Fruit fly (Drosophila melanogaster) whole organism, embryonic: ENCODE results near the gene Mco4.

Experiments
- Adf1 ChIP-seq: fragments of 200-800 bp; sonication (Bioruptor generic); IDR thresholded peaks from 2 replicates; pipeline ENCODE4 v1.3.6; 2022; ENCODE audit warnings: missing biosample characterization, missing genetic modification characterization
- Atf-2 ChIP-seq: fragments of 200-800 bp; sonication (Bioruptor generic); optimal IDR thresholded peaks from 2 replicates; lab custom pipeline; 2016; ENCODE audit warnings: missing biosample characterization, missing genetic modification characterization
- B-H1 ChIP-seq: fragments of 200-800 bp; sonication (Bioruptor generic); IDR thresholded peaks from 3 replicates; pipeline ENCODE4 v1.3.6; 2022; ENCODE audit warnings: missing biosample characterization, missing genetic modification characterization
- Blimp-1 ChIP-seq: fragments of 200-800 bp; sonication (Bioruptor generic); optimal IDR thresholded peaks from 3 replicates; lab custom pipeline; 2018; ENCODE audit warnings: missing biosample characterization, missing genetic modification characterization, mild to moderate bottlenecking, moderate library complexity, missing genetic modification reagents
- CG10274 ChIP-seq: fragments of 200-800 bp; sonication (Bioruptor generic); optimal IDR thresholded peaks from 3 replicates; lab custom pipeline; 2017; ENCODE audit warnings: missing biosample characterization, mild to moderate bottlenecking, missing genetic modification characterization
- CG10431 ChIP-seq: fragments of 200-800 bp; sonication (Bioruptor generic); optimal IDR thresholded peaks from 3 replicates; lab custom pipeline; 2018; ENCODE audit warnings: missing biosample characterization, mild to moderate bottlenecking, missing genetic modification characterization
- CG10654 ChIP-seq: fragments of 200-800 bp; sonication (Bioruptor generic); optimal IDR thresholded peaks from 2 replicates; lab custom pipeline; 2016; ENCODE audit warnings: missing biosample characterization, missing genetic modification characterization
- CG10979 ChIP-seq: fragments of 200-800 bp; sonication (Bioruptor generic); optimal IDR thresholded peaks from 2 replicates; lab custom pipeline; 2018; ENCODE audit warnings: missing biosample characterization, mild to moderate bottlenecking, missing genetic modification characterization, moderate library complexity
- CG12236 ChIP-seq: fragments of 200-800 bp; sonication (Bioruptor generic); optimal IDR thresholded peaks from 2 replicates; lab custom pipeline; 2016; ENCODE audit warnings: missing biosample characterization, missing genetic modification characterization
- CG12769 ChIP-seq: fragments of 200-800 bp; sonication (Bioruptor generic); optimal IDR thresholded peaks from 2 replicates; lab custom pipeline; 2019; ENCODE audit warnings: missing biosample characterization, mild to moderate bottlenecking, missing genetic modification characterization, moderate library complexity
- CG14050 ChIP-seq: fragments of 200-800 bp; sonication (Bioruptor generic); IDR thresholded peaks from 3 replicates; pipeline ENCODE4 v1.3.6; 2022; ENCODE audit warnings: missing biosample characterization, missing genetic modification characterization
- CG15269 ChIP-seq: fragments of 200-800 bp; sonication (Bioruptor generic); optimal IDR thresholded peaks from 2 replicates; lab custom pipeline; 2018; ENCODE audit warnings: missing biosample characterization, mild to moderate bottlenecking, missing genetic modification characterization, moderate library complexity
- CG17361 ChIP-seq: fragments of 200-800 bp; sonication (Bioruptor generic); IDR thresholded peaks from 3 replicates; pipeline ENCODE4 v1.3.6; 2022; ENCODE audit warnings: missing biosample characterization, missing genetic modification characterization
- CG17568 ChIP-seq: fragments of 200-800 bp; sonication (Bioruptor generic); optimal IDR thresholded peaks from 2 replicates; lab custom pipeline; 2018; ENCODE audit warnings: missing biosample characterization, mild to moderate bottlenecking, missing genetic modification characterization, moderate library complexity
- CG18599 ChIP-seq: fragments of 200-800 bp; sonication (Bioruptor generic); optimal IDR thresholded peaks from 3 replicates; lab custom pipeline; 2017; ENCODE audit warnings: missing biosample characterization, missing genetic modification characterization, mild to moderate bottlenecking, moderate library complexity, missing genetic modification reagents
- CG2202 ChIP-seq: fragments of 200-800 bp; sonication (Bioruptor generic); optimal IDR thresholded peaks from 2 replicates; lab custom pipeline; 2018; ENCODE audit warnings: missing biosample characterization, mild to moderate bottlenecking, missing genetic modification characterization
- CG3065 ChIP-seq: fragments of 200-800 bp; sonication (Bioruptor generic); optimal IDR thresholded peaks from 2 replicates; lab custom pipeline; 2016; ENCODE audit warnings: missing biosample characterization, missing genetic modification characterization
- CG31441 ChIP-seq: fragments of 200-800 bp; sonication (Bioruptor generic); IDR thresholded peaks from 2 replicates; pipeline ENCODE4 v1.3.6; 2022; ENCODE audit warnings: missing biosample characterization, missing genetic modification characterization
- CG3163 ChIP-seq: fragments of 200-800 bp; sonication (Bioruptor generic); optimal IDR thresholded peaks from 3 replicates; lab custom pipeline; 2016; ENCODE audit warnings: missing biosample characterization, missing genetic modification characterization
- CG32767 ChIP-seq: fragments of 200-800 bp; sonication (Bioruptor generic); IDR thresholded peaks from 2 replicates; pipeline ENCODE4 v1.3.6; 2022; ENCODE audit warnings: missing biosample characterization, missing genetic modification characterization
- CG4360 ChIP-seq: fragments of 200-800 bp; sonication (Bioruptor generic); IDR thresholded peaks from 2 replicates; pipeline ENCODE4 v1.3.6; 2022; ENCODE audit warnings: missing biosample characterization, missing genetic modification characterization
- CG5180 ChIP-seq: fragments of 200-800 bp; sonication (Bioruptor generic); optimal IDR thresholded peaks from 3 replicates; lab custom pipeline; 2017; ENCODE audit warnings: missing biosample characterization, missing genetic modification characterization, mild to moderate bottlenecking, moderate library complexity, missing genetic modification reagents
- CG6689 ChIP-seq: fragments of 200-800 bp; sonication (Bioruptor generic); IDR thresholded peaks from 2 replicates; pipeline ENCODE4 v1.3.6; 2022; ENCODE audit warnings: missing biosample characterization, missing genetic modification characterization
- CG7556 ChIP-seq: fragments of 200-800 bp; sonication (Bioruptor generic); optimal IDR thresholded peaks from 2 replicates; lab custom pipeline; 2017; ENCODE audit warnings: missing biosample characterization, mild to moderate bottlenecking, missing genetic modification characterization
- CG8924 ChIP-seq: fragments of 200-800 bp; optimal IDR thresholded peaks from 3 replicates; lab custom pipeline; 2019; ENCODE audit warnings: missing biosample characterization, mild to moderate bottlenecking, missing genetic modification characterization, moderate library complexity
- CG9932 ChIP-seq: fragments of 200-800 bp; sonication (Bioruptor generic); IDR thresholded peaks from 2 replicates; pipeline ENCODE4 v1.3.6; 2022; ENCODE audit warnings: missing biosample characterization, missing genetic modification characterization
- Camta ChIP-seq: fragments of 200-800 bp; sonication (Bioruptor generic); optimal IDR thresholded peaks from 2 replicates; lab custom pipeline; 2016; ENCODE audit warnings: missing biosample characterization, missing genetic modification characterization
- Fer1 ChIP-seq: fragments of 200-800 bp; sonication (Bioruptor generic); optimal IDR thresholded peaks from 2 replicates; lab custom pipeline; 2017; ENCODE audit warnings: missing biosample characterization, mild to moderate bottlenecking, missing genetic modification characterization
- NC2α ChIP-seq: fragments of 200-800 bp; sonication (Bioruptor generic); optimal IDR thresholded peaks from 2 replicates; lab custom pipeline; 2016; ENCODE audit warnings: missing biosample characterization, missing genetic modification characterization
- NFAT ChIP-seq: fragments of 200-800 bp; sonication (Bioruptor generic); IDR thresholded peaks from 2 replicates; pipeline ENCODE4 v1.3.6; 2022; ENCODE audit warnings: missing biosample characterization, missing genetic modification characterization
- NK7.1 ChIP-seq: fragments of 200-800 bp; sonication (Bioruptor generic); optimal IDR thresholded peaks from 3 replicates; lab custom pipeline; 2016; ENCODE audit warnings: missing biosample characterization, missing genetic modification characterization
- Optix ChIP-seq: fragments of 200-800 bp; sonication (Bioruptor generic); IDR thresholded peaks from 3 replicates; pipeline ENCODE4 v1.3.6; 2022; ENCODE audit warnings: missing biosample characterization, missing genetic modification characterization
- Xbp1 ChIP-seq: fragments of 200-800 bp; sonication (Bioruptor generic); optimal IDR thresholded peaks from 3 replicates; lab custom pipeline; 2016; ENCODE audit warnings: missing biosample characterization, mild to moderate bottlenecking, missing genetic modification characterization
- amos ChIP-seq: fragments of 200-800 bp; sonication (Bioruptor generic); IDR thresholded peaks from 2 replicates; pipeline ENCODE4 v1.3.6; 2022; ENCODE audit warnings: missing biosample characterization, missing genetic modification characterization; ENCODE audit not compliant: partially characterized antibody
- ash1 ChIP-seq: fragments of 200-800 bp; sonication (Bioruptor generic); optimal IDR thresholded peaks from 2 replicates; lab custom pipeline; 2018; ENCODE audit warnings: missing biosample characterization, mild to moderate bottlenecking, missing genetic modification characterization
- caup ChIP-seq: fragments of 200-800 bp; sonication (Bioruptor generic); optimal IDR thresholded peaks from 3 replicates; lab custom pipeline; 2017; ENCODE audit warnings: missing biosample characterization, mild to moderate bottlenecking, missing genetic modification characterization, moderate library complexity; ENCODE audit not compliant: severe bottlenecking
- dmrt11E ChIP-seq: fragments of 200-800 bp; sonication (Bioruptor generic); optimal IDR thresholded peaks from 3 replicates; lab custom pipeline; 2018; ENCODE audit warnings: missing biosample characterization, mild to moderate bottlenecking, missing genetic modification characterization, moderate library complexity
- ems ChIP-seq: fragments of 200-800 bp; sonication (Bioruptor generic); optimal IDR thresholded peaks from 3 replicates; lab custom pipeline; 2016; ENCODE audit warnings: missing biosample characterization, missing genetic modification characterization
- en ChIP-seq: fragments of 200-800 bp; sonication (Bioruptor generic); optimal IDR thresholded peaks from 2 replicates; lab custom pipeline; 2016; ENCODE audit warnings: missing biosample characterization, missing genetic modification characterization
- eyg ChIP-seq: fragments of 200-800 bp; sonication (Bioruptor generic); optimal IDR thresholded peaks from 3 replicates; lab custom pipeline; 2016; ENCODE audit warnings: missing biosample characterization, missing genetic modification characterization
- fd3F ChIP-seq: fragments of 200-800 bp; sonication (Bioruptor generic); optimal IDR thresholded peaks from 2 replicates; lab custom pipeline; 2018; ENCODE audit warnings: missing biosample characterization, mild to moderate bottlenecking, missing genetic modification characterization, moderate library complexity
- kay ChIP-seq: fragments of 200-800 bp; sonication (Bioruptor generic); optimal IDR thresholded peaks from 2 replicates; lab custom pipeline; 2016; ENCODE audit warnings: missing biosample characterization, missing genetic modification characterization
- kni ChIP-seq: fragments of 200-800 bp; sonication (Bioruptor generic); optimal IDR thresholded peaks from 3 replicates; lab custom pipeline; 2017; ENCODE audit warnings: mild to moderate bottlenecking, missing biosample characterization, missing genetic modification reagents, missing genetic modification characterization
- nau ChIP-seq: fragments of 200-800 bp; sonication (Bioruptor generic); optimal IDR thresholded peaks from 3 replicates; lab custom pipeline; 2017; ENCODE audit warnings: missing biosample characterization, mild to moderate bottlenecking, missing genetic modification characterization, missing genetic modification reagents
- nerfin-1 ChIP-seq: fragments of 200-800 bp; sonication (Bioruptor generic); optimal IDR thresholded peaks from 3 replicates; lab custom pipeline; 2019; ENCODE audit warnings: missing biosample characterization, mild to moderate bottlenecking, missing genetic modification characterization, moderate library complexity
- scrt ChIP-seq: fragments of 200-800 bp; sonication (Bioruptor generic); optimal IDR thresholded peaks from 2 replicates; lab custom pipeline; 2018; ENCODE audit warnings: missing biosample characterization, mild to moderate bottlenecking, missing genetic modification characterization, moderate library complexity
- sd ChIP-seq: fragments of 200-800 bp; sonication (Bioruptor generic); optimal IDR thresholded peaks from 3 replicates; lab custom pipeline; 2018; ENCODE audit warnings: missing biosample characterization, mild to moderate bottlenecking, missing genetic modification characterization, moderate library complexity
- tap ChIP-seq: fragments of 200-800 bp; optimal IDR thresholded peaks from 3 replicates; lab custom pipeline; 2019; ENCODE audit warnings: missing biosample characterization, mild to moderate bottlenecking, missing genetic modification characterization, moderate library complexity
- usp ChIP-seq: fragments of >200 bp; optimal IDR thresholded peaks from 2 replicates; lab custom pipeline; 2017; ENCODE audit warnings: missing biosample characterization, missing genetic modification characterization

Mco4 gene

dm6 chrX:17886449-17887207, 30.7 kb upstream of the Mco4 start (continued):
- TF ChIP-seq fd3F (GFP tag; lab: Kevin White, UChicago) (no peak), amos (GFP tag; lab: Robert Waterston, UW) (no peak), Optix (GFP tag; lab: Robert Waterston, UW) (no peak), caup (GFP tag; lab: Kevin White, UChicago) (no peak), kni (GFP tag; lab: Kevin White, UChicago) (no peak), nerfin-1 (tag; lab: Kevin White, UChicago) (no peak), CG5180 (GFP tag; lab: Kevin White, UChicago) (no peak), CG8924 (tag; lab: Kevin White, UChicago) (peak; percentile 71), CG12236 (GFP tag; lab: Kevin White, UChicago) (no peak), CG12769 (tag; lab: Kevin White, UChicago) (peak; percentile 35), CG6689 (GFP tag; lab: Robert Waterston, UW) (no peak), NFAT (peak; percentile 33; the same call in 1 of the 2 replicates), tap (tag; lab: Kevin White, UChicago) (no peak), Atf-2 (GFP tag; lab: Kevin White, UChicago) (no peak), CG17361 (GFP tag; lab: Robert Waterston, UW) (no peak), Adf1 (GFP tag; lab: Robert Waterston, UW) (no peak), CG14050 (GFP tag; lab: Robert Waterston, UW) (no peak), CG17568 (GFP tag; lab: Kevin White, UChicago) (no peak), CG10979 (tag; lab: Kevin White, UChicago) (no peak), sd (peak; percentile 11), CG31441 (GFP tag; lab: Robert Waterston, UW) (no peak), nau (GFP tag; lab: Kevin White, UChicago) (no peak), Xbp1 (no peak), ash1 (GFP tag; lab: Kevin White, UChicago) (no peak), CG18599 (GFP tag; lab: Kevin White, UChicago) (no peak), eyg (GFP tag; lab: Kevin White, UChicago) (no peak), CG7556 (GFP tag; lab: Kevin White, UChicago) (no peak), en (GFP tag; lab: Kevin White, UChicago) (no peak), CG2202 (no peak), CG3065 (GFP tag; lab: Kevin White, UChicago) (no peak), NC2α (GFP tag; lab: Kevin White, UChicago) (no peak), Blimp-1 (no peak), CG10431 (no peak), NK7.1 (no peak), CG4360 (GFP tag; lab: Robert Waterston, UW) (peak; percentile 99), CG3163 (peak; percentile 91), usp (GFP tag; lab: Kevin White, UChicago) (no peak), CG32767 (GFP tag; lab: Robert Waterston, UW) (no peak), CG10274 (GFP tag; lab: Kevin White, UChicago) (no peak), ems (GFP tag; lab: Kevin White, UChicago) (no peak), scrt (no peak), CG15269 (no peak), Fer1 (GFP tag; lab: Kevin White, UChicago) (peak; percentile 13), CG10654 (GFP tag; lab: Kevin White, UChicago) (no peak), Camta (GFP tag; lab: Kevin White, UChicago) (no peak), CG9932 (GFP tag; lab: Robert Waterston, UW) (no peak), dmrt11E (tag; lab: Kevin White, UChicago) (no peak), kay (GFP tag; lab: Kevin White, UChicago) (no peak), B-H1 (GFP tag; lab: Robert Waterston, UW) (no peak)
